Fruit fly (Drosophila melanogaster) whole organism, embryonic: ENCODE results near the gene CG15891.

Experiments used
- C15 ChIP-seq: fragments of 200-800 bp; sonication (Bioruptor generic); IDR thresholded peaks from 3 replicates; pipeline ENCODE4 v1.3.6; 2022; ENCODE audit warnings: missing biosample characterization, missing genetic modification characterization
- CG10366 ChIP-seq: fragments of 200-800 bp; sonication (Bioruptor generic); IDR thresholded peaks from 2 replicates; pipeline ENCODE4 v1.3.6; 2022; ENCODE audit warnings: missing biosample characterization, missing genetic modification characterization
- CG11695 ChIP-seq: fragments of 200-800 bp; sonication (Bioruptor generic); IDR thresholded peaks from 3 replicates; pipeline ENCODE4 v1.3.6; 2022; ENCODE audit warnings: missing biosample characterization, missing genetic modification characterization
- CG12219 ChIP-seq: fragments of 200-800 bp; sonication (Bioruptor generic); optimal IDR thresholded peaks from 3 replicates; lab custom pipeline; 2018; ENCODE audit warnings: missing biosample characterization, mild to moderate bottlenecking, missing genetic modification characterization
- CG14667 ChIP-seq: fragments of 200-800 bp; sonication (Bioruptor generic); IDR thresholded peaks from 2 replicates; pipeline ENCODE4 v1.3.6; 2022; ENCODE audit warnings: missing biosample characterization, missing genetic modification characterization
- CG17186 ChIP-seq: fragments of 200-800 bp; sonication (Bioruptor generic); optimal IDR thresholded peaks from 3 replicates; lab custom pipeline; 2017; ENCODE audit warnings: missing biosample characterization, missing genetic modification reagents, missing genetic modification characterization
- CG17359 ChIP-seq: fragments of 200-800 bp; sonication (Bioruptor generic); optimal IDR thresholded peaks from 3 replicates; lab custom pipeline; 2018; ENCODE audit warnings: missing biosample characterization, mild to moderate bottlenecking, missing genetic modification characterization, moderate library complexity
- CG17568 ChIP-seq: fragments of 200-800 bp; sonication (Bioruptor generic); optimal IDR thresholded peaks from 2 replicates; lab custom pipeline; 2018; ENCODE audit warnings: missing biosample characterization, mild to moderate bottlenecking, missing genetic modification characterization, moderate library complexity
- CG1792 ChIP-seq: fragments of 200-800 bp; sonication (Bioruptor generic); optimal IDR thresholded peaks from 2 replicates; lab custom pipeline; 2016; ENCODE audit warnings: missing biosample characterization, missing genetic modification characterization
- CG18262 ChIP-seq: fragments of 200-800 bp; optimal IDR thresholded peaks from 3 replicates; lab custom pipeline; 2019; ENCODE audit warnings: missing biosample characterization, mild to moderate bottlenecking, missing genetic modification characterization, moderate library complexity
- CG2889 ChIP-seq: fragments of 200-800 bp; sonication (Bioruptor generic); IDR thresholded peaks from 3 replicates; pipeline ENCODE4 v1.3.6; 2022; ENCODE audit warnings: missing biosample characterization, missing genetic modification characterization
- CG3995 ChIP-seq: fragments of 200-800 bp; sonication (Bioruptor generic); optimal IDR thresholded peaks from 3 replicates; lab custom pipeline; 2016; ENCODE audit warnings: missing biosample characterization, missing genetic modification characterization
- CG43689 ChIP-seq: fragments of 200-800 bp; sonication (Bioruptor generic); IDR thresholded peaks from 2 replicates; pipeline ENCODE4 v1.3.6; 2022; ENCODE audit warnings: missing biosample characterization, missing genetic modification characterization
- CG6683 ChIP-seq: fragments of 200-800 bp; sonication (Bioruptor generic); optimal IDR thresholded peaks from 2 replicates; lab custom pipeline; 2017; ENCODE audit warnings: missing biosample characterization, mild to moderate bottlenecking, missing genetic modification characterization, missing genetic modification reagents
- CG6791 ChIP-seq: fragments of 200-800 bp; sonication (Bioruptor generic); IDR thresholded peaks from 3 replicates; pipeline ENCODE4 v1.3.6; 2022; ENCODE audit warnings: missing biosample characterization, missing genetic modification characterization; ENCODE audit not compliant: partially characterized antibody
- CG7271 ChIP-seq: fragments of 200-800 bp; sonication (Bioruptor generic); optimal IDR thresholded peaks from 2 replicates; lab custom pipeline; 2018; ENCODE audit warnings: missing biosample characterization, mild to moderate bottlenecking, missing genetic modification characterization, moderate library complexity
- CG7839 ChIP-seq: fragments of 200-800 bp; sonication (Bioruptor generic); optimal IDR thresholded peaks from 3 replicates; lab custom pipeline; 2018; ENCODE audit warnings: missing biosample characterization, mild to moderate bottlenecking, missing genetic modification characterization, moderate library complexity
- CG8290 ChIP-seq, 3 experiments: fragments of 200-800 bp; sonication (Bioruptor generic); optimal IDR thresholded peaks; 2 replicates each; lab custom pipeline; 2016 to 2019; ENCODE audit warnings: missing biosample characterization in 3 of 3, missing genetic modification characterization in 3 of 3, mild to moderate bottlenecking in 2 of 3, moderate library complexity in 1 of 3
- Camta ChIP-seq: fragments of 200-800 bp; sonication (Bioruptor generic); optimal IDR thresholded peaks from 2 replicates; lab custom pipeline; 2016; ENCODE audit warnings: missing biosample characterization, missing genetic modification characterization
- CoRest ChIP-seq: fragments of 200-800 bp; sonication (Bioruptor generic); optimal IDR thresholded peaks from 3 replicates; lab custom pipeline; 2018; ENCODE audit warnings: missing biosample characterization, mild to moderate bottlenecking, missing genetic modification characterization, moderate library complexity
- Dref ChIP-seq: fragments of 200-800 bp; sonication (Bioruptor generic); IDR thresholded peaks from 2 replicates; pipeline ENCODE4 v1.3.6; 2022; ENCODE audit warnings: missing biosample characterization, missing genetic modification characterization
- E2f1 ChIP-seq: fragments of 200-800 bp; sonication (Bioruptor generic); IDR thresholded peaks from 2 replicates; pipeline ENCODE4 v1.3.6; 2022; ENCODE audit warnings: missing biosample characterization, missing genetic modification characterization
- Hmx ChIP-seq: fragments of 200-800 bp; sonication (Bioruptor generic); optimal IDR thresholded peaks from 2 replicates; lab custom pipeline; 2016; ENCODE audit warnings: missing biosample characterization, missing genetic modification characterization
- Hr39 ChIP-seq: fragments of >200 bp; optimal IDR thresholded peaks from 2 replicates; lab custom pipeline; 2017
- Lpt ChIP-seq: fragments of >200 bp; optimal IDR thresholded peaks from 2 replicates; lab custom pipeline; 2018; ENCODE audit warnings: missing biosample characterization, missing genetic modification characterization
- Pdp1 ChIP-seq, 2 experiments: fragments of 200-800 bp; sonication (Bioruptor generic); optimal IDR thresholded peaks; 3 replicates each; lab custom pipeline; 2016; ENCODE audit warnings: missing biosample characterization in 2 of 2, missing genetic modification characterization in 2 of 2, mild to moderate bottlenecking in 1 of 2, moderate library complexity in 1 of 2
- Poxn ChIP-seq: fragments of 200-800 bp; sonication (Bioruptor generic); IDR thresholded peaks from 2 replicates; pipeline ENCODE4 v1.3.6; 2022; ENCODE audit warnings: missing biosample characterization, missing genetic modification characterization
- Usf ChIP-seq: fragments of 200-800 bp; sonication (Bioruptor generic); optimal IDR thresholded peaks from 2 replicates; lab custom pipeline; 2017; ENCODE audit warnings: missing genotype, missing biosample characterization, missing genetic modification characterization
- Vsx1 ChIP-seq: fragments of 200-800 bp; sonication (Bioruptor generic); optimal IDR thresholded peaks from 2 replicates; lab custom pipeline; 2017; ENCODE audit warnings: missing biosample characterization, mild to moderate bottlenecking, missing genetic modification characterization, missing genetic modification reagents
- Xrp1 ChIP-seq: fragments of 200-800 bp; sonication (Bioruptor generic); IDR thresholded peaks from 2 replicates; pipeline ENCODE4 v1.3.6; 2022; ENCODE audit warnings: missing biosample characterization, missing genetic modification characterization
- YL-1 ChIP-seq: fragments of 200-800 bp; sonication (Bioruptor generic); optimal IDR thresholded peaks from 3 replicates; lab custom pipeline; 2017; ENCODE audit warnings: missing biosample characterization, mild to moderate bottlenecking, missing genetic modification characterization
- amos ChIP-seq: fragments of 200-800 bp; sonication (Bioruptor generic); IDR thresholded peaks from 2 replicates; pipeline ENCODE4 v1.3.6; 2022; ENCODE audit warnings: missing biosample characterization, missing genetic modification characterization; ENCODE audit not compliant: partially characterized antibody
- aop ChIP-seq: fragments of 200-800 bp; sonication (Bioruptor generic); IDR thresholded peaks from 2 replicates; pipeline ENCODE4 v1.3.6; 2022; ENCODE audit warnings: missing biosample characterization, missing genetic modification characterization
- bsh ChIP-seq, 2 experiments: fragments of 200-800 bp; sonication (Bioruptor generic); optimal IDR thresholded peaks; 2 replicates each; lab custom pipeline; 2017 to 2018; ENCODE audit warnings: mild to moderate bottlenecking in 2 of 2, missing biosample characterization in 2 of 2, missing genetic modification characterization in 2 of 2, moderate library complexity in 1 of 2
- chm ChIP-seq: fragments of 200-800 bp; sonication (Bioruptor generic); IDR thresholded peaks from 2 replicates; pipeline ENCODE4 v1.3.6; 2022; ENCODE audit warnings: missing biosample characterization, missing genetic modification characterization
- disco-r ChIP-seq: fragments of 200-800 bp; sonication (Bioruptor generic); optimal IDR thresholded peaks from 2 replicates; lab custom pipeline; 2016; ENCODE audit warnings: missing biosample characterization, missing genetic modification characterization
- eyg ChIP-seq: fragments of 200-800 bp; sonication (Bioruptor generic); optimal IDR thresholded peaks from 3 replicates; lab custom pipeline; 2016; ENCODE audit warnings: missing biosample characterization, missing genetic modification characterization
- fd3F ChIP-seq: fragments of 200-800 bp; sonication (Bioruptor generic); optimal IDR thresholded peaks from 2 replicates; lab custom pipeline; 2018; ENCODE audit warnings: missing biosample characterization, mild to moderate bottlenecking, missing genetic modification characterization, moderate library complexity
- ham ChIP-seq: fragments of 200-800 bp; sonication (Bioruptor generic); IDR thresholded peaks from 2 replicates; pipeline ENCODE4 v1.3.6; 2022; ENCODE audit warnings: missing biosample characterization, missing genetic modification characterization
- lbe ChIP-seq: fragments of 200-800 bp; sonication (Bioruptor generic); optimal IDR thresholded peaks from 2 replicates; lab custom pipeline; 2016; ENCODE audit warnings: missing biosample characterization, mild to moderate bottlenecking, missing genetic modification characterization
- pan ChIP-seq, 4 experiments: fragments of >200 bp in 3 of 4; fragments of 200-800 bp in 1 of 4; sonication (Bioruptor generic) in 1 of 4; optimal IDR thresholded peaks in 3 of 4; IDR thresholded peaks in 1 of 4; 2 replicates each; pipeline versions ENCODE4 v1.3.6 to Lab custom; 2017 to 2022; ENCODE audit warnings: missing biosample characterization in 2 of 4, missing genetic modification characterization in 2 of 4, mixed read lengths in 1 of 4
- pho ChIP-seq: fragments of 200-800 bp; sonication (Bioruptor generic); optimal IDR thresholded peaks from 2 replicates; lab custom pipeline; 2016; ENCODE audit warnings: missing biosample characterization, missing genetic modification characterization
- salm ChIP-seq: fragments of 200-800 bp; sonication (Bioruptor generic); optimal IDR thresholded peaks from 2 replicates; lab custom pipeline; 2018; ENCODE audit warnings: missing biosample characterization, mild to moderate bottlenecking, missing genetic modification characterization
- sug ChIP-seq: fragments of 200-800 bp; optimal IDR thresholded peaks from 2 replicates; lab custom pipeline; 2019; ENCODE audit warnings: missing biosample characterization, mild to moderate bottlenecking, missing genetic modification characterization, moderate library complexity
- tin ChIP-seq: fragments of 200-800 bp; sonication (Bioruptor generic); optimal IDR thresholded peaks from 3 replicates; lab custom pipeline; 2016; ENCODE audit warnings: missing biosample characterization, missing genetic modification characterization
- ttk ChIP-seq: fragments of 200-800 bp; sonication (Bioruptor generic); IDR thresholded peaks from 2 replicates; pipeline ENCODE4 v2.1.2; 2022; ENCODE audit warnings: missing biosample characterization, missing genetic modification characterization
- vnd ChIP-seq: fragments of 200-800 bp; sonication (Bioruptor generic); IDR thresholded peaks from 3 replicates; pipeline ENCODE4 v1.3.6; 2022; ENCODE audit warnings: missing biosample characterization, missing genetic modification characterization; ENCODE audit not compliant: partially characterized antibody
- vvl ChIP-seq: fragments of 200-800 bp; sonication (Bioruptor generic); IDR thresholded peaks from 2 replicates; pipeline ENCODE4 v1.3.6; 2022; ENCODE audit warnings: missing biosample characterization, missing genetic modification characterization
- wor ChIP-seq: fragments of 200-800 bp; sonication (Bioruptor generic); IDR thresholded peaks from 2 replicates; pipeline ENCODE4 v1.3.6; 2022; ENCODE audit warnings: missing biosample characterization, missing genetic modification characterization
- zfh2 ChIP-seq: fragments of 200-800 bp; sonication (Bioruptor generic); optimal IDR thresholded peaks from 2 replicates; lab custom pipeline; 2016; ENCODE audit warnings: missing biosample characterization, missing genetic modification characterization

Gene CG15891

DNA sequence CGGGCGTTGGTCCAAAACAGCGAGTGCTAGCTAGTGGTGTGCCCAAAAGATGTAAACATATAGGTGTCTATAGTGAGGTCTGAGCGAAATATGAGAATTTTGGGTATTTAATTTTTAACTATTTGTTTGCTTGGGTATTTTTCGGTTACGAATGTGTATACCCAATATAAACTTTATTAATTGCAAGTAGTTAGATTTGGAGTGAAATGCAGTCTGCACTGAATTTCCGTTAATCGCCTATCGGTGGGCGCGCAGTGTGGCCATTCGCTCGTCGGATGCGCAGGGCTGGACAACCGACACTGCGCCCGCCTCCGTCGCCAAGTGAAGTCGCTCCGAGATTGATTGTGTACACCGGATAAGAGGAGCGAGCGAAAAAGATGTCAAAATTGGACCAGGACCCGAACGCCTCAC lies at the start of gene CG15891, which contains the start of gene CG3815 (continued):
- TF ChIP-seq CG1792 (GFP tag; lab: Kevin White, UChicago) (peak; percentile 25), CG11695 (no peak), pho (GFP tag; lab: Kevin White, UChicago) (peak; percentile 47), ham (GFP tag; lab: Robert Waterston, UW) (0 out of 2 replicates have a peak, but pooled peaks have one; percentile 8), vvl (GFP tag; lab: Robert Waterston, UW) (peak; percentile 32; the same call in 1 of the 2 replicates), CG8290 (GFP tag; optimal IDR thresholded peaks at IDR 0.05; lab: Kevin White, UChicago) (peak; percentile 46), CG8290 (tag; optimal IDR thresholded peaks at IDR 0.05; lab: Kevin White, UChicago) (no peak), C15 (GFP tag; lab: Robert Waterston, UW) (no peak), lbe (GFP tag; lab: Kevin White, UChicago) (no peak), CG6791 (0 out of 3 replicates have a peak, but pooled peaks have one; percentile 39), eyg (peak; percentile 13), CG3995 (GFP tag; lab: Kevin White, UChicago) (peak; percentile 49), CG10366 (GFP tag; lab: Robert Waterston, UW) (peak; percentile 43; the same call in 1 of the 2 replicates), Usf (no peak), pan (optimal IDR thresholded peaks at IDR 0.05; lab: Kevin White, UChicago) (no peak), pan (GFP tag; optimal IDR thresholded peaks at IDR 0.05 in 1 of 2, IDR thresholded peaks at IDR 0.05 in 1 of 2) (peak in 1 of 2 experiments; percentile 7), vnd (no peak), Poxn (GFP tag; lab: Robert Waterston, UW) (no peak), amos (GFP tag; lab: Robert Waterston, UW) (peak; percentile 54), CG12219 (GFP tag; lab: Kevin White, UChicago) (no peak), Vsx1 (GFP tag; lab: Kevin White, UChicago) (no peak), aop (no peak), CoRest (peak; percentile 77), CG18262 (tag; lab: Kevin White, UChicago) (peak; percentile 48), CG14667 (no peak), Lpt (no peak), E2f1 (0 out of 2 replicates have a peak, but pooled peaks have one; percentile 12), salm (tag; lab: Kevin White, UChicago) (no peak), YL-1 (GFP tag; lab: Kevin White, UChicago) (peak; percentile 60), fd3F (peak; percentile 25), Xrp1 (GFP tag; lab: Robert Waterston, UW) (peak; percentile 38; the same call in 1 of the 2 replicates), wor (GFP tag; lab: Robert Waterston, UW) (no peak), disco-r (GFP tag; lab: Kevin White, UChicago) (no peak), zfh2 (peak; percentile 72), chm (GFP tag; lab: Robert Waterston, UW) (no peak), sug (tag; lab: Kevin White, UChicago) (peak; percentile 76), CG17186 (peak; percentile 95), ttk (GFP tag; lab: Robert Waterston, UW) (no peak), Dref (GFP tag; lab: Robert Waterston, UW) (peak; percentile 67), CG7839 (tag; lab: Kevin White, UChicago) (peak; percentile 66), Hmx (GFP tag; lab: Kevin White, UChicago) (no peak), CG7271 (tag; lab: Kevin White, UChicago) (no peak), CG6683 (no peak), CG17359 (tag; lab: Kevin White, UChicago) (peak; percentile 25), CG2889 (GFP tag; lab: Robert Waterston, UW) (no peak), CG17568 (no peak), tin (GFP tag; lab: Kevin White, UChicago) (peak; percentile 35), Pdp1 (GFP tag; optimal IDR thresholded peaks at IDR 0.05; lab: Kevin White, UChicago) (peak; percentile 41 to 48), bsh (GFP tag; optimal IDR thresholded peaks at IDR 0.05; lab: Kevin White, UChicago) (peak in 1 of 2 experiments; percentile 41), Hr39 (no peak), CG43689 (GFP tag; lab: Robert Waterston, UW) (no peak), Camta (GFP tag; lab: Kevin White, UChicago) (peak; percentile 33)
